Fruit fly (Drosophila melanogaster): ENCODE data around the gene eIF4H1.

The eIF4H1 gene

dm6 chrX:16403811-16404420, 44.5 kb upstream of the eIF4H1 start (continued):
- peak; percentile 69 for TF ChIP-seq esg (GFP tag; conservative IDR thresholded peaks at IDR 0.05)
- no peak for TF ChIP-seq Spps (tag; optimal IDR thresholded peaks at IDR 0.05)
- no peak for TF ChIP-seq CG11560 (tag; IDR thresholded peaks at IDR 0.05)
- peak in 1 of 2 experiments; percentile 23 for TF ChIP-seq crp (GFP tag; optimal IDR thresholded peaks at IDR 0.05)
- no peak for TF ChIP-seq Scr (GFP tag; IDR thresholded peaks at IDR 0.05; ENCODE audit: partially characterized antibody)
- TF ChIP-seq Hmx (GFP tag; optimal IDR thresholded peaks at IDR 0.05): no peak
- peak; percentile 78 for TF ChIP-seq bcd (GFP tag; optimal IDR thresholded peaks at IDR 0.05)
- TF ChIP-seq D19B (GFP tag; optimal IDR thresholded peaks at IDR 0.05): peak; percentile 98
- TF ChIP-seq Gsc (GFP tag; IDR thresholded peaks at IDR 0.05): no peak
- peak; percentile 56 for TF ChIP-seq ewg (GFP tag; optimal IDR thresholded peaks at IDR 0.05)
- no peak for TF ChIP-seq CG30431 (GFP tag; optimal IDR thresholded peaks at IDR 0.05)
- no peak for TF ChIP-seq CG7271 (tag; optimal IDR thresholded peaks at IDR 0.05)
- TF ChIP-seq Atf3 (GFP tag; optimal IDR thresholded peaks at IDR 0.05): no peak
- TF ChIP-seq ranshi (GFP tag; IDR thresholded peaks at IDR 0.05): peak; percentile 87
- no peak for TF ChIP-seq Vsx1 (GFP tag; optimal IDR thresholded peaks at IDR 0.05)
- peak; percentile 85 for TF ChIP-seq so (GFP tag; IDR thresholded peaks at IDR 0.05)
- TF ChIP-seq Nf-YA (GFP tag; IDR thresholded peaks at IDR 0.05): peak; percentile 65
- no peak for TF ChIP-seq HmgD (GFP tag; optimal IDR thresholded peaks at IDR 0.05)
- TF ChIP-seq CG9727 (GFP tag; optimal IDR thresholded peaks at IDR 0.05): peak; percentile 75
- TF ChIP-seq peb (GFP tag; IDR thresholded peaks at IDR 0.05): peak; percentile 65
- no peak for TF ChIP-seq tio (GFP tag; optimal IDR thresholded peaks at IDR 0.05)
- peak; percentile 68 for TF ChIP-seq ttk (GFP tag; IDR thresholded peaks at IDR 0.05)
- no peak for TF ChIP-seq Bgb (GFP tag; IDR thresholded peaks at IDR 0.05; ENCODE audit: partially characterized antibody)
- no peak for TF ChIP-seq MESR4 (GFP tag; optimal IDR thresholded peaks at IDR 0.05)
- TF ChIP-seq CG15514 (GFP tag; optimal IDR thresholded peaks at IDR 0.05): peak; percentile 79
- peak; percentile 76 for TF ChIP-seq CG11456 (GFP tag; IDR thresholded peaks at IDR 0.05)
- peak; percentile 22 for TF ChIP-seq CG5180 (GFP tag; optimal IDR thresholded peaks at IDR 0.05)
- peak; percentile 81 for TF ChIP-seq CG5953 (GFP tag; IDR thresholded peaks at IDR 0.05)
- TF ChIP-seq onecut (GFP tag; IDR thresholded peaks at IDR 0.05): no peak; the same call in 1 of the 2 replicates
- TF ChIP-seq CG2889 (GFP tag; IDR thresholded peaks at IDR 0.05): peak; percentile 59; the same call in 1 of the 3 replicates
- no peak for TF ChIP-seq CG16815 (GFP tag; optimal IDR thresholded peaks at IDR 0.05)
- no peak for TF ChIP-seq CG4282 (GFP tag; optimal IDR thresholded peaks at IDR 0.05)
- no peak for TF ChIP-seq CG4360 (GFP tag; IDR thresholded peaks at IDR 0.05)
- TF ChIP-seq Hmr (GFP tag; optimal IDR thresholded peaks at IDR 0.05): peak; percentile 87
- peak; percentile 76 for TF ChIP-seq CrebB (tag; optimal IDR thresholded peaks at IDR 0.05)
- TF ChIP-seq sr (GFP tag; IDR thresholded peaks at IDR 0.05): peak; percentile 38; the same call in 1 of the 3 replicates
- 0 out of 3 replicates have a peak, but pooled peaks have one; percentile 29 for TF ChIP-seq C15 (GFP tag; IDR thresholded peaks at IDR 0.05)
- peak; percentile 59 for TF ChIP-seq CG10979 (tag; optimal IDR thresholded peaks at IDR 0.05)
- peak; percentile 5 for TF ChIP-seq CG18011 (GFP tag; optimal IDR thresholded peaks at IDR 0.05)
- peak; percentile 58 for TF ChIP-seq danr (GFP tag; IDR thresholded peaks at IDR 0.05)
- peak; percentile 78 for TF ChIP-seq CG14441 (GFP tag; IDR thresholded peaks at IDR 0.05)
- TF ChIP-seq Ada2b (GFP tag; IDR thresholded peaks at IDR 0.05): peak; percentile 85
- TF ChIP-seq jing (GFP tag; optimal IDR thresholded peaks at IDR 0.05): peak; percentile 49
- peak; percentile 60 for TF ChIP-seq CG10654 (GFP tag; optimal IDR thresholded peaks at IDR 0.05)
- no peak for TF ChIP-seq CG16813 (GFP tag; IDR thresholded peaks at IDR 0.05; ENCODE audit: partially characterized antibody)
- no peak for TF ChIP-seq pan (optimal IDR thresholded peaks at IDR 0.05)
- peak in 1 of 2 experiments; percentile 84 for TF ChIP-seq pan (GFP tag; optimal IDR thresholded peaks at IDR 0.05 in 1 of 2, IDR thresholded peaks at IDR 0.05 in 1 of 2)
- TF ChIP-seq odd (GFP tag; optimal IDR thresholded peaks at IDR 0.05): peak; percentile 65
- TF ChIP-seq wdn (GFP tag; IDR thresholded peaks at IDR 0.05): peak; percentile 63
- TF ChIP-seq YL-1 (GFP tag; optimal IDR thresholded peaks at IDR 0.05): no peak
